Fruit fly (Drosophila melanogaster): ENCODE measurements around the gene CG15916.

- TF ChIP-seq cnc (optimal IDR thresholded peaks at IDR 0.05) (no peak), Hr96 (GFP tag; optimal IDR thresholded peaks at IDR 0.05) (no peak), CG7045 (GFP tag; optimal IDR thresholded peaks at IDR 0.05) (no peak), Mnt (GFP tag; optimal IDR thresholded peaks at IDR 0.05) (no peak), toe (GFP tag; optimal IDR thresholded peaks at IDR 0.05) (no peak), ovo (GFP tag; optimal IDR thresholded peaks at IDR 0.05) (no peak), CG33017 (tag; optimal IDR thresholded peaks at IDR 0.05) (no peak), tj (GFP tag; optimal IDR thresholded peaks at IDR 0.05) (no peak), Crg-1 (GFP tag; optimal IDR thresholded peaks at IDR 0.05) (no peak), kay (GFP tag; ENCODE audit: borderline replicate concordance) (no peak), Clk (GFP tag; optimal IDR thresholded peaks at IDR 0.05) (no peak), cic (GFP tag; optimal IDR thresholded peaks at IDR 0.05) (no peak)
These were observed 3.4 kb downstream of the CG15916 start for dm6 chrX:15893732-15894264.

All from whole organism, adult.